Fruit fly (Drosophila melanogaster) whole organism, embryonic: ENCODE data around the gene Decay.
A peak's percentile ranks its signal among the peaks of the same experiment; 100 is the strongest.

Experiments
- Antp ChIP-seq: fragments of 200-800 bp; sonication (Bioruptor generic); optimal IDR thresholded peaks from 3 replicates; lab custom pipeline; 2016; ENCODE audit warnings: missing biosample characterization, missing genetic modification characterization
- Atf-2 ChIP-seq: fragments of 200-800 bp; sonication (Bioruptor generic); optimal IDR thresholded peaks from 2 replicates; lab custom pipeline; 2016; ENCODE audit warnings: missing biosample characterization, missing genetic modification characterization
- Atf3 ChIP-seq: fragments of 200-800 bp; sonication (Bioruptor generic); optimal IDR thresholded peaks from 3 replicates; lab custom pipeline; 2016; ENCODE audit warnings: missing biosample characterization, missing genetic modification characterization
- BEAF-32 ChIP-seq: fragments of 200-800 bp; sonication (Bioruptor generic); optimal IDR thresholded peaks from 3 replicates; lab custom pipeline; 2017; ENCODE audit warnings: missing biosample characterization, missing genetic modification characterization, mild to moderate bottlenecking, moderate library complexity, missing genetic modification reagents
- CG10959 ChIP-seq: fragments of 200-800 bp; sonication (Bioruptor generic); IDR thresholded peaks from 2 replicates; pipeline ENCODE4 v1.3.6; 2022; ENCODE audit warnings: missing biosample characterization, missing genetic modification characterization
- CG11723 ChIP-seq: fragments of 200-800 bp; sonication (Bioruptor generic); optimal IDR thresholded peaks from 2 replicates; lab custom pipeline; 2017; ENCODE audit warnings: missing biosample characterization, mild to moderate bottlenecking, missing genetic modification characterization
- CG12391 ChIP-seq: fragments of 200-800 bp; sonication (Bioruptor generic); optimal IDR thresholded peaks from 3 replicates; lab custom pipeline; 2018; ENCODE audit warnings: missing biosample characterization, mild to moderate bottlenecking, missing genetic modification characterization, moderate library complexity
- CG14667 ChIP-seq: fragments of 200-800 bp; sonication (Bioruptor generic); IDR thresholded peaks from 2 replicates; pipeline ENCODE4 v1.3.6; 2022; ENCODE audit warnings: missing biosample characterization, missing genetic modification characterization
- CG15696 ChIP-seq: fragments of 200-800 bp; sonication (Bioruptor generic); optimal IDR thresholded peaks from 2 replicates; lab custom pipeline; 2019; ENCODE audit warnings: missing biosample characterization, mild to moderate bottlenecking, missing genetic modification characterization, moderate library complexity
- CG17568 ChIP-seq: fragments of 200-800 bp; sonication (Bioruptor generic); optimal IDR thresholded peaks from 2 replicates; lab custom pipeline; 2018; ENCODE audit warnings: missing biosample characterization, mild to moderate bottlenecking, missing genetic modification characterization, moderate library complexity
- CG1832 ChIP-seq: fragments of 200-800 bp; sonication (Bioruptor generic); optimal IDR thresholded peaks from 2 replicates; lab custom pipeline; 2017; ENCODE audit warnings: missing biosample characterization, mild to moderate bottlenecking, missing genetic modification characterization, inconsistent platforms
- CG18599 ChIP-seq: fragments of 200-800 bp; sonication (Bioruptor generic); optimal IDR thresholded peaks from 3 replicates; lab custom pipeline; 2017; ENCODE audit warnings: missing biosample characterization, missing genetic modification characterization, mild to moderate bottlenecking, moderate library complexity, missing genetic modification reagents
- CG2875 ChIP-seq: fragments of 200-800 bp; sonication (Bioruptor generic); optimal IDR thresholded peaks from 2 replicates; lab custom pipeline; 2017; ENCODE audit warnings: missing biosample characterization, mild to moderate bottlenecking, missing genetic modification characterization, missing genetic modification reagents
- CG30403 ChIP-seq: fragments of 200-800 bp; sonication (Bioruptor generic); optimal IDR thresholded peaks from 3 replicates; lab custom pipeline; 2016; ENCODE audit warnings: missing biosample characterization, missing genetic modification characterization
- CG3726 ChIP-seq: fragments of 200-800 bp; sonication (Bioruptor generic); IDR thresholded peaks from 3 replicates; pipeline ENCODE4, ENCODE4 v1.3.6; 2022; ENCODE audit warnings: missing biosample characterization, missing genetic modification characterization
- CG4282 ChIP-seq: fragments of 200-800 bp; sonication (Bioruptor generic); optimal IDR thresholded peaks from 2 replicates; lab custom pipeline; 2016; ENCODE audit warnings: missing biosample characterization, missing genetic modification characterization
- CG4424 ChIP-seq: fragments of 200-800 bp; sonication (Bioruptor generic); optimal IDR thresholded peaks from 3 replicates; lab custom pipeline; 2016; ENCODE audit warnings: missing biosample characterization, missing genetic modification characterization
- CG8944 ChIP-seq: fragments of 200-800 bp; sonication (Bioruptor generic); optimal IDR thresholded peaks from 3 replicates; lab custom pipeline; 2016; ENCODE audit warnings: missing biosample characterization, missing genetic modification characterization
- CG9727 ChIP-seq: fragments of 200-800 bp; sonication (Bioruptor generic); optimal IDR thresholded peaks from 3 replicates; lab custom pipeline; 2017; ENCODE audit warnings: missing biosample characterization, mild to moderate bottlenecking, missing genetic modification characterization
- CG9876 ChIP-seq: fragments of 200-800 bp; sonication (Bioruptor generic); optimal IDR thresholded peaks from 2 replicates; lab custom pipeline; 2016; ENCODE audit warnings: missing biosample characterization, missing genetic modification characterization
- D ChIP-seq, 2 experiments: fragments of 200-800 bp in 1 of 2; fragments of >200 bp in 1 of 2; sonication (Bioruptor generic) in 1 of 2; optimal IDR thresholded peaks; 2 replicates in 1 of 2; 3 replicates in 1 of 2; lab custom pipeline; 2017; ENCODE audit warnings: mild to moderate bottlenecking in 1 of 2, missing biosample characterization in 1 of 2, missing genetic modification characterization in 1 of 2, missing genetic modification reagents in 1 of 2
- Dp ChIP-seq: fragments of 200-800 bp; sonication (Bioruptor generic); optimal IDR thresholded peaks from 2 replicates; lab custom pipeline; 2018; ENCODE audit warnings: missing biosample characterization, mild to moderate bottlenecking, missing genetic modification characterization, moderate library complexity
- Ets65A ChIP-seq: fragments of 200-800 bp; sonication (Bioruptor generic); peaks from one replicate; lab custom pipeline; 2016; ENCODE audit warnings: missing biosample characterization, missing genetic modification characterization
- HmgZ ChIP-seq: fragments of 200-800 bp; sonication (Bioruptor generic); optimal IDR thresholded peaks from 2 replicates; lab custom pipeline; 2018; ENCODE audit warnings: missing biosample characterization, mild to moderate bottlenecking, missing genetic modification characterization
- Hmr ChIP-seq: fragments of 200-800 bp; sonication (Bioruptor generic); optimal IDR thresholded peaks from 3 replicates; lab custom pipeline; 2017; ENCODE audit warnings: mild to moderate bottlenecking, missing biosample characterization, missing genetic modification reagents, missing genetic modification characterization
- Hmx ChIP-seq: fragments of 200-800 bp; sonication (Bioruptor generic); optimal IDR thresholded peaks from 2 replicates; lab custom pipeline; 2016; ENCODE audit warnings: missing biosample characterization, missing genetic modification characterization
- Hr39 ChIP-seq: fragments of >200 bp; optimal IDR thresholded peaks from 2 replicates; lab custom pipeline; 2017
- MBD-R2 ChIP-seq: fragments of 200-800 bp; sonication (Bioruptor generic); IDR thresholded peaks from 2 replicates; pipeline ENCODE4 v1.3.6; 2022; ENCODE audit warnings: missing biosample characterization, missing genetic modification characterization
- Max ChIP-seq: fragments of 200-800 bp; sonication (Bioruptor generic); optimal IDR thresholded peaks from 2 replicates; lab custom pipeline; 2016; ENCODE audit warnings: missing biosample characterization, mild to moderate bottlenecking, missing genetic modification characterization
- NfI ChIP-seq: fragments of 200-800 bp; sonication (Bioruptor generic); optimal IDR thresholded peaks from 3 replicates; lab custom pipeline; 2018; ENCODE audit warnings: missing biosample characterization, mild to moderate bottlenecking, missing genetic modification characterization, moderate library complexity
- Rfx ChIP-seq: fragments of 200-800 bp; sonication (Bioruptor generic); IDR thresholded peaks from 2 replicates; pipeline ENCODE4 v1.3.6; 2022; ENCODE audit warnings: missing biosample characterization, missing genetic modification characterization
- Rx ChIP-seq: fragments of 200-800 bp; sonication (Bioruptor generic); IDR thresholded peaks from 2 replicates; pipeline ENCODE4 v1.3.6; 2022; ENCODE audit warnings: missing biosample characterization, missing genetic modification characterization
- Sox100B ChIP-seq: fragments of 200-800 bp; sonication (Bioruptor generic); optimal IDR thresholded peaks from 3 replicates; lab custom pipeline; 2018; ENCODE audit warnings: missing biosample characterization, mild to moderate bottlenecking, missing genetic modification characterization
- abd-A ChIP-seq: fragments of 200-800 bp; sonication (Bioruptor generic); optimal IDR thresholded peaks from 3 replicates; lab custom pipeline; 2019; ENCODE audit warnings: missing biosample characterization, mild to moderate bottlenecking, missing genetic modification characterization, moderate library complexity
- btn ChIP-seq: fragments of 200-800 bp; sonication (Bioruptor generic); optimal IDR thresholded peaks from 2 replicates; lab custom pipeline; 2016; ENCODE audit warnings: missing biosample characterization, missing genetic modification characterization
- cas ChIP-seq: fragments of 200-800 bp; sonication (Bioruptor generic); IDR thresholded peaks from 2 replicates; pipeline ENCODE4 v1.3.6; 2022; ENCODE audit warnings: missing biosample characterization, missing genetic modification characterization
- dpn ChIP-seq, 2 experiments: fragments of 200-800 bp; sonication (Bioruptor generic); optimal IDR thresholded peaks; 3 replicates each; lab custom pipeline; 2016; ENCODE audit warnings: missing biosample characterization in 2 of 2, missing genetic modification characterization in 2 of 2
- eve ChIP-seq, 2 experiments: fragments of >200 bp; optimal IDR thresholded peaks; 2 replicates each; lab custom pipeline; 2017; ENCODE audit warnings: missing biosample characterization in 2 of 2, missing genetic modification characterization in 2 of 2
- exex ChIP-seq: fragments of 200-800 bp; sonication (Bioruptor generic); optimal IDR thresholded peaks from 4 replicates; lab custom pipeline; 2018; ENCODE audit warnings: missing biosample characterization, mild to moderate bottlenecking, missing genetic modification characterization, moderate library complexity
- gcm2 ChIP-seq: fragments of 200-800 bp; sonication (Bioruptor generic); optimal IDR thresholded peaks from 2 replicates; lab custom pipeline; 2016; ENCODE audit warnings: missing biosample characterization, missing genetic modification characterization
- gsb-n ChIP-seq: fragments of 200-800 bp; sonication (Bioruptor generic); optimal IDR thresholded peaks from 3 replicates; lab custom pipeline; 2018; ENCODE audit warnings: missing biosample characterization, mild to moderate bottlenecking, missing genetic modification characterization
- jing ChIP-seq: fragments of 200-800 bp; sonication (Bioruptor generic); optimal IDR thresholded peaks from 2 replicates; lab custom pipeline; 2018; ENCODE audit warnings: missing biosample characterization, mild to moderate bottlenecking, missing genetic modification characterization
- pfk ChIP-seq: fragments of 200-800 bp; sonication (Bioruptor generic); optimal IDR thresholded peaks from 2 replicates; lab custom pipeline; 2018; ENCODE audit warnings: missing biosample characterization, mild to moderate bottlenecking, missing genetic modification characterization, moderate library complexity
- pzg ChIP-seq: fragments of 200-800 bp; sonication (Bioruptor generic); optimal IDR thresholded peaks from 3 replicates; lab custom pipeline; 2018; ENCODE audit warnings: missing biosample characterization, mild to moderate bottlenecking, missing genetic modification characterization, moderate library complexity
- ranshi ChIP-seq: fragments of 200-800 bp; sonication (Bioruptor generic); IDR thresholded peaks from 2 replicates; pipeline ENCODE4 v1.3.6; 2022; ENCODE audit warnings: missing biosample characterization, missing genetic modification characterization
- sens-2 ChIP-seq: fragments of 200-800 bp; sonication (Bioruptor generic); IDR thresholded peaks from 2 replicates; pipeline ENCODE4 v1.3.6; 2022; ENCODE audit warnings: missing biosample characterization, missing genetic modification characterization
- slp2 ChIP-seq: fragments of 200-800 bp; sonication (Bioruptor generic); optimal IDR thresholded peaks from 2 replicates; lab custom pipeline; 2016; ENCODE audit warnings: missing biosample characterization, missing genetic modification characterization
- ssp ChIP-seq: fragments of 200-800 bp; sonication (Bioruptor generic); IDR thresholded peaks from 2 replicates; pipeline ENCODE4 v1.3.6; 2022; ENCODE audit warnings: missing biosample characterization, missing genetic modification characterization
- tin ChIP-seq: fragments of 200-800 bp; sonication (Bioruptor generic); optimal IDR thresholded peaks from 3 replicates; lab custom pipeline; 2016; ENCODE audit warnings: missing biosample characterization, missing genetic modification characterization
- vfl ChIP-seq: fragments of 200-800 bp; sonication (Bioruptor generic); optimal IDR thresholded peaks from 2 replicates; lab custom pipeline; 2016; ENCODE audit warnings: missing biosample characterization, missing genetic modification characterization
- wdn ChIP-seq: fragments of 200-800 bp; sonication (Bioruptor generic); IDR thresholded peaks from 2 replicates; pipeline ENCODE4 v1.3.6; 2022; ENCODE audit warnings: missing biosample characterization, missing genetic modification characterization
- zfh1 ChIP-seq: fragments of 200-800 bp; sonication (Bioruptor generic); IDR thresholded peaks from 3 replicates; pipeline ENCODE4 v1.3.6; 2022; ENCODE audit warnings: missing biosample characterization, missing genetic modification characterization

Decay gene

dm6 chr3R:16476472-16476871 lies 24.4 kb downstream of the Decay start:
- TF ChIP-seq tin = peak; percentile 20
- TF ChIP-seq MBD-R2 (GFP tag; lab: Robert Waterston, UW) = no peak
- no peak for TF ChIP-seq abd-A
- TF ChIP-seq gcm2 (GFP tag; lab: Kevin White, UChicago) = no peak
- TF ChIP-seq CG4282 (GFP tag; lab: Kevin White, UChicago) = no peak
- peak; percentile 8 for TF ChIP-seq HmgZ (tag; lab: Kevin White, UChicago)
- TF ChIP-seq Rfx = peak; percentile 27; the same call in 1 of the 2 replicates
- no peak for TF ChIP-seq Sox100B (GFP tag; lab: Kevin White, UChicago)
- no peak for TF ChIP-seq zfh1
- TF ChIP-seq CG2875 = no peak
- no peak for TF ChIP-seq BEAF-32
- TF ChIP-seq CG9727 (GFP tag; lab: Kevin White, UChicago) = peak; percentile 31
- TF ChIP-seq jing (GFP tag; lab: Kevin White, UChicago) = no peak
- TF ChIP-seq CG11723 (GFP tag; lab: Kevin White, UChicago) = no peak
- TF ChIP-seq Atf3 (GFP tag; lab: Kevin White, UChicago) = no peak
- no peak for TF ChIP-seq CG8944
- no peak for TF ChIP-seq sens-2 (GFP tag; lab: Robert Waterston, UW)
- TF ChIP-seq CG30403 (GFP tag; lab: Kevin White, UChicago) = peak; percentile 35
- peak; percentile 80 for TF ChIP-seq CG18599 (GFP tag; lab: Kevin White, UChicago)
- no peak for TF ChIP-seq Atf-2 (GFP tag; lab: Kevin White, UChicago)
- TF ChIP-seq CG3726 (GFP tag; lab: Robert Waterston, UW) = no peak
- TF ChIP-seq CG15696 (tag; lab: Kevin White, UChicago) = peak; percentile 58
- TF ChIP-seq Ets65A (GFP tag; lab: Kevin White, UChicago) = peak; percentile 85
- no peak for TF ChIP-seq NfI
- TF ChIP-seq Dp (GFP tag; lab: Kevin White, UChicago) = no peak
- TF ChIP-seq CG14667 = no peak
- no peak for TF ChIP-seq pzg (GFP tag; lab: Kevin White, UChicago)
- no peak for TF ChIP-seq Rx (GFP tag; lab: Robert Waterston, UW)
- TF ChIP-seq btn (GFP tag; lab: Kevin White, UChicago) = no peak
- no peak for TF ChIP-seq wdn
- TF ChIP-seq CG12391 (tag; lab: Kevin White, UChicago) = peak; percentile 40
- TF ChIP-seq ranshi (GFP tag; lab: Robert Waterston, UW) = no peak
- TF ChIP-seq CG1832 = no peak
- TF ChIP-seq Hmr = peak; percentile 69
- no peak for TF ChIP-seq dpn (GFP tag; optimal IDR thresholded peaks at IDR 0.05; lab: Kevin White, UChicago)
- TF ChIP-seq Hr39 = no peak
- TF ChIP-seq Antp (GFP tag; lab: Kevin White, UChicago) = no peak
- no peak for TF ChIP-seq gsb-n (tag; lab: Kevin White, UChicago)
- no peak for TF ChIP-seq D (optimal IDR thresholded peaks at IDR 0.05; lab: Kevin White, UChicago)
- no peak for TF ChIP-seq D (GFP tag; optimal IDR thresholded peaks at IDR 0.05; lab: Kevin White, UChicago)
- no peak for TF ChIP-seq Hmx (GFP tag; lab: Kevin White, UChicago)
- no peak for TF ChIP-seq vfl (GFP tag; lab: Kevin White, UChicago)
- TF ChIP-seq exex (tag; lab: Kevin White, UChicago) = no peak
- TF ChIP-seq cas (GFP tag; lab: Robert Waterston, UW) = no peak
- no peak for TF ChIP-seq pfk (GFP tag; lab: Kevin White, UChicago)
- TF ChIP-seq CG17568 (GFP tag; lab: Kevin White, UChicago) = no peak
- no peak for TF ChIP-seq eve (GFP tag; optimal IDR thresholded peaks at IDR 0.05; lab: Kevin White, UChicago)
- TF ChIP-seq CG4424 = no peak
- no peak for TF ChIP-seq CG10959 (GFP tag; lab: Robert Waterston, UW)
- no peak for TF ChIP-seq CG9876
- TF ChIP-seq slp2 = no peak
- TF ChIP-seq Max (GFP tag; lab: Kevin White, UChicago) = no peak
- TF ChIP-seq ssp = no peak
